Worm (Caenorhabditis elegans): Measurements from ENCODE around the gene rap-2.

DNA sequence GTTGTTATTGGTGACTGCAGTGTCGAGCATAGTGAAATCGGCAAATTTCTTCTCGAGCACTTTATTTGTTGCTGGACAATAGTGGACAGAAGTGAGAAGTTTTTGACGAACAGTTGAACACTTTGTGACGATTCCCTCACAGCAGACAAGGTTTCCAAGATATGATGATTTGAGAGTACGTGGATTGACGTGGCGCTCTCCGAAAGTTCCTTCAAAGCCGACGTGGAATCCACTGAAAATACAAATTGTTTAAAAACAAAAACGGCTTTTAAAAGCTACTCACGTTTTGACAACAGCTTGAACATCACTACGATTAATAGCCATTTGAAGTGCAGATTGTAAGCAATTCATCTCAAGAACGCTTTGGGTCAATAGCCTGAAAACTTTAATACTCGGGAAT lies 4.9 kb downstream of the rap-2 start:
- TF ChIP-seq nhr-77 (tag; optimal IDR thresholded peaks at IDR 0.05) (no peak), aly-2 (tag; optimal IDR thresholded peaks at IDR 0.05) (no peak), blmp-1 (tag; optimal IDR thresholded peaks at IDR 0.05) (no peak), sptf-1 (tag; optimal IDR thresholded peaks at IDR 0.05) (no peak), elt-2 (tag; optimal IDR thresholded peaks at IDR 0.05) (no peak), elt-3 (tag; optimal IDR thresholded peaks at IDR 0.05) (no peak), mef-2 (tag; optimal IDR thresholded peaks at IDR 0.05) (no peak), alr-1 (tag; optimal IDR thresholded peaks at IDR 0.05; ENCODE audit: borderline replicate concordance) (no peak), ceh-82 (tag; optimal IDR thresholded peaks at IDR 0.05) (no peak), ama-1 (optimal IDR thresholded peaks at IDR 0.05) (no peak), ztf-11 (tag; optimal IDR thresholded peaks at IDR 0.05) (no peak), pqm-1 (tag; optimal IDR thresholded peaks at IDR 0.05) (no peak), efl-1 (optimal IDR thresholded peaks at IDR 0.05) (no peak), efl-1 (GFP tag; optimal IDR thresholded peaks at IDR 0.05 in 1 of 2) (peak in 1 of 2 experiments; percentile 87)
